Fruit fly (Drosophila melanogaster): ENCODE results near the gene CG31886.

The CG31886 gene

dm6 chr2L:8959001-8959461 lies at the start of gene CG31886 (continued):
- TF ChIP-seq CG10631 (GFP tag; optimal IDR thresholded peaks at IDR 0.05) (peak; percentile 27), Hr39 (GFP tag; optimal IDR thresholded peaks at IDR 0.05) (no peak), cyc (GFP tag; optimal IDR thresholded peaks at IDR 0.05) (no peak), Ets21C (GFP tag; optimal IDR thresholded peaks at IDR 0.05) (no peak), Sox15 (GFP tag; optimal IDR thresholded peaks at IDR 0.05) (no peak), spab (GFP tag; optimal IDR thresholded peaks at IDR 0.05) (no peak), lz (GFP tag; optimal IDR thresholded peaks at IDR 0.05) (no peak), Hr38 (GFP tag; optimal IDR thresholded peaks at IDR 0.05) (no peak)

- no peak for TF ChIP-seq net (GFP tag; optimal IDR thresholded peaks at IDR 0.05)
Observed at dm6 chr2L:8998237-8998636, 39.4 kb upstream of the CG31886 start, which contains the start of gene Try29F. Gene Try29F, plus strand, starts transcription at chr2L:8998537.

dm6 chr2L:8997285-8997684 lies 38.4 kb upstream of the CG31886 start, which contains the start of the genes alien and CG18661:
Gene alien, minus strand, starts transcription at chr2L:8997379.
Gene CG18661, plus strand, starts transcription at chr2L:8997605.
- TF ChIP-seq Lpt (GFP tag; optimal IDR thresholded peaks at IDR 0.05): peak; percentile 50
- peak; percentile 89 for TF ChIP-seq Eip75B (GFP tag; optimal IDR thresholded peaks at IDR 0.05)
- peak; percentile 78 for TF ChIP-seq Smox (GFP tag; optimal IDR thresholded peaks at IDR 0.05)
- TF ChIP-seq CG9139 (GFP tag; optimal IDR thresholded peaks at IDR 0.05): no peak
- peak; percentile 62 for TF ChIP-seq topi (GFP tag; optimal IDR thresholded peaks at IDR 0.05)
- TF ChIP-seq Ets96B (tag; optimal IDR thresholded peaks at IDR 0.05): peak; percentile 91
- peak; percentile 90 for TF ChIP-seq Met (GFP tag; optimal IDR thresholded peaks at IDR 0.05)
- peak; percentile 53; the same call in 1 of the 3 replicates for TF ChIP-seq CG8119 (GFP tag; IDR thresholded peaks at IDR 0.05)
- TF ChIP-seq ss (GFP tag; optimal IDR thresholded peaks at IDR 0.05): no peak
- peak; percentile 6 for TF ChIP-seq CG8632 (GFP tag; optimal IDR thresholded peaks at IDR 0.05)
- TF ChIP-seq acj6 (GFP tag; optimal IDR thresholded peaks at IDR 0.05): peak; percentile 62
- peak; percentile 87 for TF ChIP-seq CG11294 (GFP tag; IDR thresholded peaks at IDR 0.05)
- TF ChIP-seq CG10669 (GFP tag; optimal IDR thresholded peaks at IDR 0.05): peak; percentile 65
- TF ChIP-seq CG31627 (GFP tag; optimal IDR thresholded peaks at IDR 0.05): peak; percentile 88
- peak; percentile 78 for TF ChIP-seq CG32006 (GFP tag; optimal IDR thresholded peaks at IDR 0.05)
- TF ChIP-seq vri (GFP tag; optimal IDR thresholded peaks at IDR 0.05): no peak
- peak; percentile 78 for TF ChIP-seq CG6854 (GFP tag; optimal IDR thresholded peaks at IDR 0.05)
- peak; percentile 100 for TF ChIP-seq CG6808 (GFP tag; optimal IDR thresholded peaks at IDR 0.05)
- TF ChIP-seq fd85E (GFP tag; optimal IDR thresholded peaks at IDR 0.05): no peak
- TF ChIP-seq CG11762 (GFP tag; optimal IDR thresholded peaks at IDR 0.05; ENCODE audit: insufficient read depth): no peak
- no peak for TF ChIP-seq CG3919 (GFP tag; optimal IDR thresholded peaks at IDR 0.05)
- peak; percentile 70 for TF ChIP-seq achi (GFP tag; optimal IDR thresholded peaks at IDR 0.05)
- TF ChIP-seq CG6163 (GFP tag; IDR thresholded peaks at IDR 0.05): peak; percentile 97
- TF ChIP-seq spab (GFP tag; optimal IDR thresholded peaks at IDR 0.05): peak; percentile 15
- TF ChIP-seq Eip93F (GFP tag; optimal IDR thresholded peaks at IDR 0.05): peak; percentile 71
- TF ChIP-seq esn (GFP tag; optimal IDR thresholded peaks at IDR 0.05): peak; percentile 68
- TF ChIP-seq CG15336 (GFP tag; IDR thresholded peaks at IDR 0.05): peak; percentile 78
- TF ChIP-seq salr (GFP tag; optimal IDR thresholded peaks at IDR 0.05): peak in 1 of 2 experiments; percentile 56
- peak; percentile 71 for TF ChIP-seq Ets21C (GFP tag; optimal IDR thresholded peaks at IDR 0.05)
- no peak for TF ChIP-seq CG6276 (GFP tag; optimal IDR thresholded peaks at IDR 0.05)
- no peak for TF ChIP-seq pdm3 (GFP tag; optimal IDR thresholded peaks at IDR 0.05)
- no peak for TF ChIP-seq dsx (GFP tag; optimal IDR thresholded peaks at IDR 0.05; ENCODE audit: poor library complexity, severe bottlenecking)
- TF ChIP-seq CG4318 (GFP tag; optimal IDR thresholded peaks at IDR 0.05): peak; percentile 52
- TF ChIP-seq Blimp-1 (GFP tag; optimal IDR thresholded peaks at IDR 0.05): no peak
- TF ChIP-seq CG6792 (GFP tag; optimal IDR thresholded peaks at IDR 0.05): peak; percentile 69
- no peak for TF ChIP-seq CG8319 (GFP tag; optimal IDR thresholded peaks at IDR 0.05)
- peak; percentile 85 for TF ChIP-seq CG10631 (GFP tag; optimal IDR thresholded peaks at IDR 0.05)
- TF ChIP-seq CG3032 (tag; optimal IDR thresholded peaks at IDR 0.05): peak; percentile 76
- TF ChIP-seq dac (GFP tag; optimal IDR thresholded peaks at IDR 0.05): peak; percentile 91
- TF ChIP-seq OdsH (GFP tag; optimal IDR thresholded peaks at IDR 0.05): peak; percentile 78
- TF ChIP-seq CG1621 (tag; optimal IDR thresholded peaks at IDR 0.05): no peak
- TF ChIP-seq CG34406 (GFP tag; optimal IDR thresholded peaks at IDR 0.05): peak; percentile 57

Data from whole organism, prepupa.